Worm (Caenorhabditis elegans): ENCODE data around the gene F40G9.15.

The F40G9.15 gene

DNA sequence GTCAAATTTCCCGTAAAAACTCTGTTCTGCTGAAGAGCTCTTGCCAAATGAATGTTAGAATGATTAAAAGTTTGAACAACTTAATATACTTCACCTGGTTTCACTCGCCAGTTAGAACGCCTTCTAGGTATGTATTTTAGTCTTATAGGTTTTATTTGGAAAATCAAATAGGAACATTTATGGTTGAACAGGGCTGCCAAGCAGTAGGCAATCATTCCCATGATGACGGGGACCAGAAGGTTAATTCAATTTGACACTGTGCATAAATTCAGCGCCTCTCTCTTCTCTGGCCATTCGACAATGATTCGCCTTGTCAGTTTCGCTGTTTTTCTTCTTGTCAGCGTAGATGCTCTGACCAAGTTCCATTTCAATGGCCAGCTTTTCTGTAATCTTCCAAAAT is at the start of gene F40G9.15:
Gene F40G9.15 (plus strand): TSS at position 301 of the 400 bp plus-strand sequence.
- TF ChIP-seq W03F9.2 (tag; optimal IDR thresholded peaks at IDR 0.05) (no peak), him-1 (tag; optimal IDR thresholded peaks at IDR 0.05) (no peak), dao-5 (tag; optimal IDR thresholded peaks at IDR 0.05) (no peak)

DNA sequence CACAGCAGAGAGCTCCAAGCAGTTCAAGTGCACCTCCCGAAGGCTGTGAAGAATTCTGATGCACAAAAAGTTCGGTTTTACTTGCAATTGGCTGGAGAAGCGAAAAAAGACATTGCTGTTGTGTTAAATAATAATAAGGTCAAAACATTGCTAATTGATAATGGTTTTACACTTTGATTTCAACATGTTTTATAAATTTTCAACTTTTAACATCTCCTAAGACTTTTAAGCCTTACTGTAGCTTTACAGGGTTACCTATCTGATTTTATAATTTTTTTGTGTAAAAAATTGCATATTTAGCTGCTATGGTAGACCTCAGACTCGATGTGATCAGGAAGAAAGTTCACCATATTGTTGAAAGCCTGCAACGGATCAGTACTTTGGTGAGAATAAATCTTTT is 48.0 kb upstream of the F40G9.15 start, which contains the start of gene pals-25:
Gene pals-25 (plus strand): TSS at position 301 of the 400 bp plus-strand sequence.
- no peak for TF ChIP-seq W03F9.2 (tag; optimal IDR thresholded peaks at IDR 0.05)
- TF ChIP-seq him-1 (tag; optimal IDR thresholded peaks at IDR 0.05), result no peak

DNA sequence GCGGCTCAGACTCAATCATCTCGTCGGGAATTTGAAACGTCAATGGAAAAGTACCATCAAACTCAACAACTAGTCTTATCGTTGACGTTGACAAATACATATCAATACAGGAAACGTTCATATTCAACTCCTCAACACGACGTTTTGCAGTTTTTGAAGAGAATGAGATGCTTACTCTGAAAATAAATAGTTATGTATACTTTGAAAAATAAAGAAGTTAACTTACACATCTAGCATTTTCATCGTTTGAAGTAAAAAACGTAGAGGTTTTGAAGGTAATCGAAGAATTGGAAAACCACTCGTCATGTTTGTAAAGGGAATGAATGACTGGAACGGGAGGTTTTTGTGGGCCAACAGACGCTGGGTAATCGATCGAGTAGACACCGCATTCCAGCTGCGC is 41.3 kb upstream of the F40G9.15 start, which contains the start of gene fbxb-81:
Gene fbxb-81 (minus strand): TSS at position 314 of the 400 bp plus-strand sequence.
- TF ChIP-seq dao-5 (tag; optimal IDR thresholded peaks at IDR 0.05), result no peak
- no peak for TF ChIP-seq him-1 (tag; optimal IDR thresholded peaks at IDR 0.05)

DNA sequence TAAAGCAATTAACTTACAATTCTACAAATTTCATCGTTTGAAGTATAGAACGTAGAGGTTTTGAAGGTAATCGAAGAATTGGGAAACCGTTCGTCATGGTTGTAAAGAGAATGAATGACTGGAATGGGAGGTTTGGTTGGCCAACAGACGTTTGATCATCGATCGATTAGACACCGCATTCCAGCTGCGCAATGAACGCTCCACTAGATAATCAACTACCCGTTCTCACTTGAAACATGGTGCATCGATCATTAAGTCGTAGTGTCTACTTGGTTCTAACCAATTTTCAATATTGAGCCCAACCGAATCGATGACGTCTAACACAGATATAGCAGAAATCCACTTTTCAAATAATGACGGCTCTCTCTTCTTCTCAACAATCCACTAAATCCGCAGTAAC is 39.1 kb upstream of the F40G9.15 start, which contains the start of gene fbxb-82:
Gene fbxb-82 (minus strand): TSS at position 101 of the 400 bp plus-strand sequence.
- no peak for TF ChIP-seq W03F9.2 (tag; optimal IDR thresholded peaks at IDR 0.05)
- no peak for TF ChIP-seq dao-5 (tag; optimal IDR thresholded peaks at IDR 0.05)
- TF ChIP-seq him-1 (tag; optimal IDR thresholded peaks at IDR 0.05), result no peak

DNA sequence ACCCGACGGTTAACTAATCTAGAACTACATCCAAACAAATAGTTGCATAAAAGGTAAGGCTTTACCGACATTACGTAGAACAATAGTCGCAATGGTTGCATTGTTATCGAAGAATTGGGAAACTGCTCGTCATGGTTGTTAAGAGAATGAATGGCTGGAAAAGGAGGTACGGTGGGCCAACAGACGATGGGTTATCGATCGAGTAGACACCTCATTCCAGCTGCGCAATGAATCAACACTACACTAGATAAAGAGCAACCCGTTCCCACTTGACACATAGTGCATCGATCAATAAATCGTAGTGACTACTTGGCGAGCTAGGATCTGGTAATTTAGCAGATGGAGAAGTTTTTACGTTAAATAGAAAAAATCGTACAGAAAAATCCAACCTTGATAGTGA is 37.1 kb upstream of the F40G9.15 start, which contains the start of the genes T17A3.12 and fbxb-83:
Gene T17A3.12 (minus strand): TSS at position 101 of the 400 bp plus-strand sequence.
Gene fbxb-83 (minus strand): TSS at position 134 of the 400 bp plus-strand sequence.
- no peak for TF ChIP-seq W03F9.2 (tag; optimal IDR thresholded peaks at IDR 0.05)
- no peak for TF ChIP-seq dao-5 (tag; optimal IDR thresholded peaks at IDR 0.05)
- no peak for TF ChIP-seq him-1 (tag; optimal IDR thresholded peaks at IDR 0.05)

DNA sequence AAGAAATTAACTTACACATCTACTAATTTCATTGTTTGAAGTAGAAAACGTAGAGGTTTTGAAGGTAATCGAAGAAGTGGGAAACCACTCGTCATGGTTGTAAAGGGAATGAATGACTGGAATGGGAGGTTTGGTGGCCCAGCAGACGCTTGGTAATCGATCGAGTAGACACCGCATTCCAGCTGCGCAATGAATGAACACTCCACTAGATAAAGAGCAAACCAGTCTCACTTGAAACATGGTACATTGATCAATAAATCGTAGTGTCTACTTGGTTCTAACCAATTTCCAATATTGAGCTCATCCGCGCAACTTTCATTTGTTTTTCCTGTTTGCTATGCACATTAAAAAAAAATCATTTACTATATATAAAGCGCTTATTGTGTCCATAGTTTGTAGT is 35.8 kb upstream of the F40G9.15 start, which contains the start of gene fbxb-84:
Gene fbxb-84 (minus strand): TSS at position 101 of the 400 bp plus-strand sequence.
- TF ChIP-seq dao-5 (tag; optimal IDR thresholded peaks at IDR 0.05) (no peak), him-1 (tag; optimal IDR thresholded peaks at IDR 0.05) (no peak), W03F9.2 (tag; optimal IDR thresholded peaks at IDR 0.05) (no peak)

DNA sequence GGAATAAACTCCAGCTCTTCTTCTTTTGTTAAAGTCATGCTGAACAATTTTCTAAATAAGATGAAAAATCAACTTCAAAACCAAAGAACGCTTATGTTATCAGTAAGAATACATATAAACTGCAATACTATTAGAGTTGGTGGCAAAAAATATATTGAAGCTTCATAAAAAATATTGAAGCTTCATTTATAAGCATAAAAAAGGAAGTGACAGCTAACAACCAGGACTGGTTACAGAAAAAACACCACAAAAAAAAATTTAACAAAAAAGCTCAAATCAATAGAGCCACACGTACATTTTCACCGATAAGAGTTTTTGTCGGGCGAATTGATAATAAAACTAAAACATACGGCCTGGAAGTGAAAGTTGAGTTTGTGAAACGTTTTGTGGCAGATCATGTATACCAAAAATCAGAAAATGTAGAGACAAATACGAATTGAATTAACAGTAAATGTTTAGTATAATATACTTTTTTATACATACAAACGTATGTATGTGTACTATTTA is 34.6 kb upstream of the F40G9.15 start, which contains the start of gene sqst-5:
Gene sqst-5 (minus strand): TSS at position 51 of the 507 bp plus-strand sequence.
- TF ChIP-seq W03F9.2 (tag; optimal IDR thresholded peaks at IDR 0.05) (no peak), dao-5 (tag; optimal IDR thresholded peaks at IDR 0.05) (no peak), him-1 (tag; optimal IDR thresholded peaks at IDR 0.05) (no peak)

DNA sequence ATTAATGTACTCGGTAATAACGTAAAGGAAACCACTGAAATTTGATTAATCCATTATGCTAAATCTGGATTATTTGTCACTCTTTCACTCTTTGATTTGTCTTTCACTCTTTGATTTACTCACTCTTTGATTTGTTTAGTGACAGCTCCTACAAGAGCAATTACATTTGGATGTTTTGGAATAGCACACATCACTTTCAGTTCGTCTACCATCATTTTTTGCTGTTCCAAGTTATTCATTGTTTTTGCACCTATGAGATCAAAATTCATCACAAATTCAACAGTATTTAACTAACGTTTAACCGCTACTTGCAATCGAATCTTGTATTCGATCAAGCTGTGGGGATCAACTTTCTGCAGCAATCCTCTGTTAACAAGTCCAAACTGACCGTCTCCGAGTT is 33.0 kb upstream of the F40G9.15 start:
- no peak for TF ChIP-seq dao-5 (tag; optimal IDR thresholded peaks at IDR 0.05)

DNA sequence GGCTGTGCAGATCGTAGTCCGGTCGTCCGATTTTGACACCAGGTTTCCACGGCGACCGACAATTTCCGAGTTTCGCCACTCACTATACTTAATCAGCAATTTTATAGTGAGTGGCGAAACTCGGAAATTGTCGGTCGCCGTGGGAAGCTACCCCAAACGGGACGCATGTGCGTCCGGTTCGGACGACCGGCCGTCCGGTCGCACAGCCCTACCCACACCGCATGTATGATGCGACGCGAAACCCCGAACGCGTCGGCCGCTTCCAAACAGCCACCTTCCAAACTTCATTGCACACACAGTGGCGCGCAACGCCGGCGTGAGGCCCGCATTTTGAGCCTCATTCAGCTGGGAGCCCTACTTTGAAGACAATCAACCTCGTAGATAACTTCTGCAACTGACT is 31.1 kb upstream of the F40G9.15 start:
- no peak for TF ChIP-seq dao-5 (tag; optimal IDR thresholded peaks at IDR 0.05)
- no peak for TF ChIP-seq W03F9.2 (tag; optimal IDR thresholded peaks at IDR 0.05)
- no peak for TF ChIP-seq him-1 (tag; optimal IDR thresholded peaks at IDR 0.05)

DNA sequence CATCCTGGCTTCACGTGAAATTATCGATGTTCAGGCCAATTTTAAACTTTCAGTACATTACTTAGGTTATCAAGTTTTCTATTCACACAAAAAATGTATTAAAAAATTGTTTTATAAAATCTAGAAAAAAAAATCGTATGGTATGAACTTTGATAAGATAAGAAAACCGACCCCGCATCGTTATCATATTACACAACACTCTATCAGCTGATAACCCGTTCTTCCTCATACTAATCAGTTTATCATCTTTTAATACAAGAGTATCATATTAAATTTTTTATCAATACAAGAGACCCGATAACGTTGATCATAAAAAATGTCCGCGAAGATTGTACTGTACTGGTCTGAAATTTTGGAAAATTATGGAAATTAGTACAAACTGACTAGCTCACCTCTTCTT is 28.0 kb upstream of the F40G9.15 start:
- TF ChIP-seq W03F9.2 (tag; optimal IDR thresholded peaks at IDR 0.05), result no peak
- no peak for TF ChIP-seq dao-5 (tag; optimal IDR thresholded peaks at IDR 0.05)
- no peak for TF ChIP-seq him-1 (tag; optimal IDR thresholded peaks at IDR 0.05)

DNA sequence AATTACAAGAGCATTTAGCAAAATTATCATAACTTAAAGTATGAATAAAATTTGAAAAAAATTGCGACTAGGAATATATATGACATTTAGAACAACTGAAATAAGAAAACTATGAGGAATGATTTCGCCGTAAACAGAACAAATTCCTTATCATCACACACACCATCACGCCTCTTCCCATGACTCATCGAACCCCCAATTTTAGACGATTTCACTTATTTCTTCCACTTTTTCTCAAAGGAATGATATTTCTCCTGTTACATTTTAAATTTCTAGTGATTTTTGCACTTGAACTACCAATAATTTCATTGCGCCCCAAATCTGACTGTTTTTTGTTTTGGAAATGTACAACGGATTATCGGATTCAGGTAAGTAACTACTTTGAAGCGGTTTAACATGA is 25.5 kb upstream of the F40G9.15 start, which contains the start of the genes zig-13 and ver-1:
Gene zig-13 (minus strand): TSS at position 101 of the 400 bp plus-strand sequence.
Gene ver-1 (plus strand): TSS at position 180 of the 400 bp plus-strand sequence.
- TF ChIP-seq dao-5 (tag; optimal IDR thresholded peaks at IDR 0.05) (no peak), W03F9.2 (tag; optimal IDR thresholded peaks at IDR 0.05) (no peak), him-1 (tag; optimal IDR thresholded peaks at IDR 0.05) (no peak)

DNA sequence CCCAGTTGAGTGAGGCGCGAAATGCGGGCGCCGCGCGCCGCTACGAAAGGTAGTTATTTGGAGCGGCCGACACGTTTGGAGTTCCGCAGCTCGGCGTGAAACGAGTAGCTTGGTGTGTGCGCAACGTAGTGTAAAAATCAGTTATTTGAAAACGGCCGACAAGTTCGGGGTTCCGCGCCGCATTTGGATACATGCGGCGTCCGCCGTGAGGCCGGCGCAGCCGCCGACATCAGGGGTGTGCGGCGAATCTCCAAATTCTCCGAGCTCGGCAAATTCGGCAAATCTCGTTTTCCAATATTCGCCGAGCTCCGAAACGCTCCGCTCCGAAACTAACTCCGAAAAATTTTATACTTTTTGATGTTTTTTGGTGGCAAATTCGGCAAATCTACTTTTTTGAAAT is 24.2 kb upstream of the F40G9.15 start:
- TF ChIP-seq dao-5 (tag; optimal IDR thresholded peaks at IDR 0.05), result no peak
- TF ChIP-seq W03F9.2 (tag; optimal IDR thresholded peaks at IDR 0.05), result no peak
- no peak for TF ChIP-seq him-1 (tag; optimal IDR thresholded peaks at IDR 0.05)

DNA sequence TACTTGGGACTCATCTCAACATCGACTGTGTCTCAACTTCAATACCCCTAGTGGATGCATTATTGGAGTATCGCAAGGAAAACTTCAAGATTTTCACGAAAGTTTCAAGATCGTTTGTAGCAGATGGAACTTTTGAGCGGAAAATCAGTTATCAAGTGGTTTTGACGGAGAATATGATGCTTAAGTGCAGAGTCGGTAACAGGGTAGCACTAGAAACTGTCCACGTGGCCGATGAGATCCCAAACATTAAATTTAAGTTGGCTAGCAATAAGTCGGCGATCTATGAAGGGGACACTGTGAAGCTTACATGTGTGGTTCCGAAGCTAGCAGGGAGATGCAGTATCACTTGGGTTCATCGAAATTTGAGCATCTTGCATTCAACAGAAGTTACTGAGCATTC is 23.0 kb upstream of the F40G9.15 start:
- TF ChIP-seq him-1 (tag; optimal IDR thresholded peaks at IDR 0.05) (no peak), dao-5 (tag; optimal IDR thresholded peaks at IDR 0.05) (no peak), W03F9.2 (tag; optimal IDR thresholded peaks at IDR 0.05) (no peak)

DNA sequence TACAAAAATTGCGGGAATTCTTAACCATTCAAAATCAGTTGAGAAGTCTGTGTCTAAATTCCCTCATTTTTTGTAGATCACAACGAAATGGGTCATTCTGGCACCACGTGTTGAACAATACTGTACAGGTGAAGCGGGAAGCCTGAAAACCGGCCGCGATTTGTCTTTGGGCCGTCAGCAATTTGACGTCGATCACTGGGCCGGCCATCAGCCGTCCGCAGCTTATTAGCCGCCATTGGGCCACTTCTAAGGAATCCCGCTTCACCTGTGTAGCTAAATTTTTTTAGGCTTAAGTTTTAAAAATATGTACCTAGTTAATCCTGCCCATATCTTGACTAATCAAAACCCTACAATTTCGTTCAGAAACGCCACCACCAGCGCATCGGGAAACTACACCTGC is 22.5 kb upstream of the F40G9.15 start:
- TF ChIP-seq dao-5 (tag; optimal IDR thresholded peaks at IDR 0.05), result no peak
- no peak for TF ChIP-seq W03F9.2 (tag; optimal IDR thresholded peaks at IDR 0.05)
- TF ChIP-seq him-1 (tag; optimal IDR thresholded peaks at IDR 0.05), result no peak

DNA sequence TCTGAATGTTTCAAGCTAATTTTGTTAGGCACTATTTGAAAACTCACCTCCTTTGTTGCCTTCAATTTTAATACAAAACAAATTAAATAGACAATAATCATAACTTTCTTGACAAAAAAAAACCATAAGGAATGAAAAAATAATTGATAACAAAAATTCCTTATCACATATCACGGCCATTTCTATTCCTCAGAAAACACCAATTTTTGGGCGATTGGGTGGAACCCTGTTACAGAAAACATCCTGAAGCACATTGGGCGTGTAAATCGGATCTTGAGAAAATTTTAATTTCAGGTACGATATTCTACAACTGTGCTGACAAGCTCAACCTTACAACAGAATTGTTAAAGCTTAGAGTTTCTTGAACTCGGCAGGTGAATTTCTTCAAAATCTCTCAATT is 17.4 kb upstream of the F40G9.15 start, which contains the start of gene F40G9.8:
Gene F40G9.8 (minus strand): TSS at position 101 of the 400 bp plus-strand sequence.
- no peak for TF ChIP-seq him-1 (tag; optimal IDR thresholded peaks at IDR 0.05)
- TF ChIP-seq W03F9.2 (tag; optimal IDR thresholded peaks at IDR 0.05), result no peak
- TF ChIP-seq dao-5 (tag; optimal IDR thresholded peaks at IDR 0.05), result no peak

All from whole organism, L4/young adult.